Worm (Caenorhabditis elegans): ENCODE results near the gene clec-141.

- TF ChIP-seq him-1 (tag; optimal IDR thresholded peaks at IDR 0.05) (no peak), dao-5 (tag; optimal IDR thresholded peaks at IDR 0.05) (no peak), W03F9.2 (tag; optimal IDR thresholded peaks at IDR 0.05) (no peak)
Measured at ce11 chrII:5437586-5437985, 30.1 kb upstream of the clec-141 start, which contains the start of gene F07F6.1.

All from whole organism, L4/young adult.